Fruit fly (Drosophila melanogaster): ENCODE data around the gene Jig.

DNA sequence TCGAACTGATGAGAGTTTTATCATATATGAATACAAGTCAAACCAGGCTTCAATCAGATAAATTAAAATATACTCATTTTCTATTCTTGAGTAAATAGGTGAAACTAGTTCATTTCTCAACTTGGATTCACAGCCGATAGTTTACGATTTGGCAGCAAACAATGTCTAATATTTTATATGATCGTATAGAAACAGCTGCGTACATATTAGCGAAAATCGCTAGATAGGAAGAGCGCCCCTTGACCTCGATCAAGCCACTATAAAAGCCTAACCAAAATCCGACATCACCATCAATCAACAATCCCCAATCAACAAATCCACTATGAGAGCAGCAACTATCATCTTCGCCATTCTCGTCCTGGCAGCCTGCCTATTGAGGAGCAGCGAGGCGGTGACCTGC lies 1.3 kb downstream of the Jig start, which contains the start of gene CG14851:
- no peak for TF ChIP-seq CG6683 (GFP tag; optimal IDR thresholded peaks at IDR 0.05)
- no peak for TF ChIP-seq B-H2 (GFP tag; optimal IDR thresholded peaks at IDR 0.05)
- TF ChIP-seq CG8478 (optimal IDR thresholded peaks at IDR 0.05): no peak
- no peak for TF ChIP-seq CG8359 (GFP tag; optimal IDR thresholded peaks at IDR 0.05; ENCODE audit: borderline replicate concordance)
- no peak for TF ChIP-seq vfl (GFP tag; optimal IDR thresholded peaks at IDR 0.05)
- TF ChIP-seq NC2β (GFP tag; optimal IDR thresholded peaks at IDR 0.05): no peak
- no peak for TF ChIP-seq Jarid2 (GFP tag; optimal IDR thresholded peaks at IDR 0.05)
- no peak for TF ChIP-seq CG14014 (GFP tag; IDR thresholded peaks at IDR 0.05)
